Fruit fly (Drosophila melanogaster) whole organism, adult: ENCODE results near the gene CG42811.

ENCODE experiments used
- CG12768 ChIP-seq: fragments of 200-800 bp; sonication (Bioruptor generic); optimal IDR thresholded peaks from 2 replicates; lab custom pipeline; 2017; ENCODE audit warnings: missing biosample characterization, missing genetic modification characterization, mild to moderate bottlenecking, moderate library complexity, missing genetic modification reagents
- CG1620 ChIP-seq: fragments of 200-800 bp; sonication (Bioruptor generic); optimal IDR thresholded peaks from 2 replicates; lab custom pipeline; 2016; ENCODE audit warnings: missing biosample characterization, missing genetic modification characterization
- CG5204 ChIP-seq: fragments of 200-800 bp; sonication (Bioruptor generic); optimal IDR thresholded peaks from 2 replicates; lab custom pipeline; 2016; ENCODE audit warnings: missing biosample characterization, missing genetic modification characterization
- CG7045 ChIP-seq: fragments of 200-800 bp; sonication (Bioruptor generic); optimal IDR thresholded peaks from 2 replicates; lab custom pipeline; 2017; ENCODE audit warnings: missing biosample characterization, mild to moderate bottlenecking, missing genetic modification characterization
- Hr96 ChIP-seq: fragments of 200-800 bp; sonication (Bioruptor generic); optimal IDR thresholded peaks from 2 replicates; lab custom pipeline; 2016; ENCODE audit warnings: missing biosample characterization, missing genetic modification characterization
- Mnt ChIP-seq: fragments of 200-800 bp; sonication (Bioruptor generic); optimal IDR thresholded peaks from 2 replicates; lab custom pipeline; 2016; ENCODE audit warnings: missing biosample characterization, mild to moderate bottlenecking, missing genetic modification characterization
- bab1 ChIP-seq: fragments of 200-800 bp; sonication (Bioruptor generic); optimal IDR thresholded peaks from 3 replicates; lab custom pipeline; 2019; ENCODE audit warnings: missing biosample characterization, mild to moderate bottlenecking, missing genetic modification characterization, moderate library complexity
- cic ChIP-seq: fragments of 200-800 bp; sonication (Bioruptor generic); optimal IDR thresholded peaks from 2 replicates; lab custom pipeline; 2017; ENCODE audit warnings: missing biosample characterization, mild to moderate bottlenecking, missing genetic modification characterization, moderate library complexity
- cnc ChIP-seq, 2 experiments: fragments of >200 bp; optimal IDR thresholded peaks; 2 replicates each; lab custom pipeline; 2017
- kay ChIP-seq: fragments of 200-800 bp; sonication (Bioruptor generic); peaks from one replicate; lab custom pipeline; 2016; ENCODE audit warnings: missing biosample characterization, missing genetic modification characterization, borderline replicate concordance
- ovo ChIP-seq: fragments of 200-800 bp; sonication (Bioruptor generic); optimal IDR thresholded peaks from 2 replicates; lab custom pipeline; 2016; ENCODE audit warnings: missing biosample characterization, missing genetic modification characterization
- tj ChIP-seq: fragments of 200-800 bp; sonication (Bioruptor generic); optimal IDR thresholded peaks from 3 replicates; lab custom pipeline; 2017; ENCODE audit warnings: missing biosample characterization, mild to moderate bottlenecking, missing genetic modification characterization, moderate library complexity
- toe ChIP-seq: fragments of 200-800 bp; sonication (Bioruptor generic); optimal IDR thresholded peaks from 2 replicates; lab custom pipeline; 2016; ENCODE audit warnings: missing biosample characterization, missing genetic modification characterization

dm6 chr3R:24364880-24365604, 2.0 kb downstream of the CG42811 start, which contains the start of the genes CG17784 and CG13613:
- no peak for TF ChIP-seq bab1 (GFP tag; lab: Kevin White, UChicago)
- TF ChIP-seq kay (GFP tag; lab: Kevin White, UChicago): no peak
- no peak for TF ChIP-seq CG12768 (GFP tag; lab: Kevin White, UChicago)
- TF ChIP-seq ovo (GFP tag; lab: Kevin White, UChicago): no peak
- no peak for TF ChIP-seq cnc (optimal IDR thresholded peaks at IDR 0.05; lab: Kevin White, UChicago)
- TF ChIP-seq Mnt (GFP tag; lab: Kevin White, UChicago): no peak
- no peak for TF ChIP-seq CG7045 (GFP tag; lab: Kevin White, UChicago)
- no peak for TF ChIP-seq cic (GFP tag; lab: Kevin White, UChicago)
- no peak for TF ChIP-seq CG5204
- no peak for TF ChIP-seq tj (GFP tag; lab: Kevin White, UChicago)
- TF ChIP-seq CG1620 (GFP tag; lab: Kevin White, UChicago): no peak
- no peak for TF ChIP-seq Hr96
- TF ChIP-seq toe (GFP tag; lab: Kevin White, UChicago): no peak
